Worm (Caenorhabditis elegans): ENCODE results near the gene fre-1.
A peak's percentile ranks its signal among the peaks of the same experiment; 100 is the strongest.

Gene fre-1

DNA sequence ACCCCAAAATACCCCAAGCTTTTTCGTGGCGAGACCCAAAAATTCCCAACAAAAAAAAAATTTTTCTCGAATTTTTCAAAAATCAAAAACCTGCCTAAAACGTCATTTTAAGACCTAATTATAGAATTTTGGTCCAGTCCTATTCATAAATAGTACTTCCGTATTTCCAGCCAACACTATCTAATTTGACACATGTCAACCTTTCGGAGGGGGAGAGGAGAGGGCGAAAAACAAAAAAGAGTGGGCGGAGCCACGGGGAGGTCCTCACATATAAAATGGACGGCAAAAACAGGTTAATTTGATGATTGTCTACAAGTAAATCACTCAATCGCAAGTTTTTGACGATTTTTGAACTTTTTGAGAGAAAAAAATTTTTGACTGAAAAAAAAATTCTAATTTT, 50.2 kb downstream of the fre-1 start, which contains the start of gene Y113G7A.16:
TSS of gene Y113G7A.16 (plus strand) at position 301 of the 400 bp plus-strand sequence.
- TF ChIP-seq ceh-90 (tag; optimal IDR thresholded peaks at IDR 0.05) (no peak), isw-1 (GFP tag; IDR thresholded peaks at IDR 0.05) (no peak), nhr-85 (tag) (peak; percentile 21)

- TF ChIP-seq fkh-4 (tag; optimal IDR thresholded peaks at IDR 0.05; ENCODE audit: borderline replicate concordance) (no peak), alr-1 (tag; optimal IDR thresholded peaks at IDR 0.05; ENCODE audit: borderline replicate concordance) (no peak), C16A3.4 (tag; optimal IDR thresholded peaks at IDR 0.05) (no peak), elt-3 (tag; optimal IDR thresholded peaks at IDR 0.05) (no peak), pqm-1 (tag; optimal IDR thresholded peaks at IDR 0.05) (no peak), egl-27 (tag; optimal IDR thresholded peaks at IDR 0.05) (no peak), egl-13 (tag; optimal IDR thresholded peaks at IDR 0.05) (no peak), nhr-85 (tag) (peak; percentile 78), grh-1 (GFP tag; IDR thresholded peaks at IDR 0.05) (peak; percentile 42), ets-5 (GFP tag; IDR thresholded peaks at IDR 0.05) (no peak), efl-1 (optimal IDR thresholded peaks at IDR 0.05) (no peak), efl-1 (GFP tag; optimal IDR thresholded peaks at IDR 0.05 in 1 of 2) (peak in 1 of 2 experiments; percentile 66), vab-15 (tag; optimal IDR thresholded peaks at IDR 0.05) (no peak), nhr-76 (tag; optimal IDR thresholded peaks at IDR 0.05) (no peak)
These were observed 52.6 kb downstream of the fre-1 start for ce11 chrV:20034912-20035311.
